Worm (Caenorhabditis elegans): Measurements from ENCODE around the gene F28H7.7.
A peak's percentile ranks its signal among the peaks of the same experiment; 100 is the strongest.

DNA sequence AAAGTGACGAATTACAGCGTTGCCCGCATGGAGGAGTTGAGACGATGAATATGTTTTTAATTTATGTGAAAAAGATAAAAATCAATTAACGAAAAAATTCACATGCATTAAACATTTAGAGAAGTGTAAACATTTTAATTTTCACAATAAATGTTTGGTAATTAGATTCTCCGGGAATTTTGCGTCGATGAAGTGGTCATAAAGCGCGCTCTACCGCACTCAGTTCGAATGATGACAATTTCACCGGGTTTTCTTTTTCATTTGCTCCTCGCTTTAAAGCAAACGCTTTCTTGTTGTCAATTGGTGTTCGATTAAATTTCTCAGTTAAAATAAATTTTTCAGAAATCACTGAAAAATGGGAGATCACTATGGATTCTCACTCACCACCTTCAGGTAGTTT is 16.1 kb upstream of the F28H7.7 start, which contains the start of the genes D1054.1 and pas-2:
- TF ChIP-seq drap-1 (GFP tag; optimal IDR thresholded peaks at IDR 0.05) (no peak), ces-1 (GFP tag; optimal IDR thresholded peaks at IDR 0.05) (peak; percentile 85), pha-4 (tag; optimal IDR thresholded peaks at IDR 0.05) (no peak), lin-13 (tag; optimal IDR thresholded peaks at IDR 0.05) (no peak), M03D4.4 (tag; optimal IDR thresholded peaks at IDR 0.05) (no peak), elt-3 (tag; optimal IDR thresholded peaks at IDR 0.05) (no peak), sem-2 (GFP tag; optimal IDR thresholded peaks at IDR 0.05) (no peak), unc-62 (GFP tag; optimal IDR thresholded peaks at IDR 0.05) (no peak), lsy-2 (tag; optimal IDR thresholded peaks at IDR 0.05) (no peak), nhr-12 (tag; optimal IDR thresholded peaks at IDR 0.05) (no peak), nhr-28 (tag; optimal IDR thresholded peaks at IDR 0.05) (no peak), ceh-43 (GFP tag; optimal IDR thresholded peaks at IDR 0.05) (no peak)
